Worm (Caenorhabditis elegans): ENCODE results near the gene F31B12.3.

Gene F31B12.3

DNA sequence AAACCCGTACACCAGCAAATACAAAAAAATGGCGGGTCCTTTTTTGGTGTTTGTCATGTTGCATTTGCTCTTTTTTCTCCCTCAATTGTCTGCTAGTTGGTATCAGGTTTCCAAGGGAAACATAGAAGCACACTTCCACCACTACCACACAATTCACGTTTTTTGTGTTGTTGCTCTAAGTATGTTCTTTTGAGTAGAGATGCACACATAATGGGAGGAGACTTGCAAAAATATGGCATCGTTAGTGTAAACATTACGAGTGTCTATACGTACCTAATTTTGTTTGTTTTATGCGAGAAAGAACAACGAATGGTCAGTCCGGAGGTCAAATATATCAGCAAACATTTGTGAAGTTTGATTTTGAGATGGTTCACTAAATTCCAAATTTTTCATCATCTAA, 50.5 kb downstream of the F31B12.3 start:
- TF ChIP-seq ztf-1 (GFP tag; conservative IDR thresholded peaks at IDR 0.05) (no peak), nhr-237 (tag; optimal IDR thresholded peaks at IDR 0.05) (no peak), nhr-25 (tag; optimal IDR thresholded peaks at IDR 0.05) (no peak), F13H6.1 (tag; optimal IDR thresholded peaks at IDR 0.05) (peak; percentile 20), mdl-1 (tag; optimal IDR thresholded peaks at IDR 0.05) (no peak), nhr-6 (tag; optimal IDR thresholded peaks at IDR 0.05) (no peak), sma-9 (GFP tag; optimal IDR thresholded peaks at IDR 0.05) (peak; percentile 54), sma-9 (tag; optimal IDR thresholded peaks at IDR 0.05) (no peak), R02D3.7 (tag; optimal IDR thresholded peaks at IDR 0.05) (no peak), lin-13 (GFP tag; optimal IDR thresholded peaks at IDR 0.05) (no peak), ZK546.5 (tag; optimal IDR thresholded peaks at IDR 0.05) (no peak), crh-2 (tag; optimal IDR thresholded peaks at IDR 0.05) (no peak), elt-1 (tag; optimal IDR thresholded peaks at IDR 0.05) (no peak), unc-55 (GFP tag; optimal IDR thresholded peaks at IDR 0.05) (no peak), snpc-4 (tag; optimal IDR thresholded peaks at IDR 0.05) (no peak), egl-27 (tag; optimal IDR thresholded peaks at IDR 0.05) (no peak)
